Worm (Caenorhabditis elegans) whole organism, late embryonic: ENCODE results near the gene lips-13.

ENCODE experiments used
- ceh-2 ChIP-seq: sonication (generic microtip); optimal IDR thresholded peaks from 2 replicates; lab custom pipeline; 2016; ENCODE audit warnings: missing genotype, missing genetic modification characterization, missing compliant biosample characterization
- ceh-22 ChIP-seq: sonication (generic microtip); optimal IDR thresholded peaks from 2 replicates; lab custom pipeline; 2017; ENCODE audit warnings: missing biosample characterization, missing genetic modification characterization
- dve-1 ChIP-seq: sonication (generic microtip); optimal IDR thresholded peaks from 2 replicates; lab custom pipeline; 2017; ENCODE audit warnings: antibody characterized with exemption, mild to moderate bottlenecking, missing genetic modification characterization, missing compliant biosample characterization
- hlh-15 ChIP-seq: sonication (generic microtip); optimal IDR thresholded peaks from 2 replicates; lab custom pipeline; 2016; ENCODE audit warnings: missing genetic modification characterization, missing compliant biosample characterization
- hlh-6 ChIP-seq: sonication (generic microtip); optimal IDR thresholded peaks from 2 replicates; lab custom pipeline; 2016; ENCODE audit warnings: missing genotype, missing genetic modification characterization, missing compliant biosample characterization
- hlh-8 ChIP-seq: sonication (generic microtip); optimal IDR thresholded peaks from 2 replicates; lab custom pipeline; 2016; ENCODE audit warnings: missing genotype, missing genetic modification characterization, missing compliant biosample characterization
- lim-6 ChIP-seq: sonication (generic microtip); optimal IDR thresholded peaks from 2 replicates; lab custom pipeline; 2016; ENCODE audit warnings: missing genetic modification characterization, missing compliant biosample characterization
- nfya-1 ChIP-seq: sonication (generic microtip); optimal IDR thresholded peaks from 2 replicates; lab custom pipeline; 2017; ENCODE audit warnings: missing genetic modification characterization, mild to moderate bottlenecking, missing compliant biosample characterization, antibody characterized with exemption, moderate library complexity
- nhr-11 ChIP-seq: fragments of 150-350 bp; optimal IDR thresholded peaks from 2 replicates; lab custom pipeline; 2014; ENCODE audit warnings: missing biosample characterization, missing genetic modification characterization
- pha-4 ChIP-seq: fragments of 150-350 bp; optimal IDR thresholded peaks from 2 replicates; lab custom pipeline; 2018; ENCODE audit warnings: missing biosample characterization, missing genetic modification reagents, missing genetic modification characterization

DNA sequence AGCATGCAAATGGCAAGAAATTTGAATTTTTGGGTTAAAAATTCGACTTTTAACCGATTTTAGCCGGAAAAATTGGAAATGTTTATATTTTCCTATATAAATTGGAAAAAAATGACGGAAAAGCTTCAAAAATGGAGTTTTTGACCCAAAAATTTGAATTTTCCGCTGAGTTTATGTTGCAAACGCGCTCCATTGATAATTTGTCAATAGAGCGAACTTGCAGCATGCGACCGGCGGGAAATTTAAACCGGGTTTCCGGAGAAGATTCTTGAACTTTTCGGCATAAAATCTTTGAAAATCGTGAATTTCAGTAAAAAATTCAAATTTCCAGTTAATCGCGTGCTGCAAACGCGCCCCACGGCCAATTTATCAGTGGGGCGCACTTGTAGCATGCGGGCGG lies 13.5 kb upstream of the lips-13 start:
- TF ChIP-seq hlh-6 (no peak), nhr-11 (tag; lab: Kevin White, UChicago) (no peak), nfya-1 (no peak), ceh-22 (tag; lab: Kevin White, UChicago) (no peak), lim-6 (no peak), pha-4 (tag; lab: Kevin White, UChicago) (no peak), ceh-2 (no peak), hlh-15 (no peak), dve-1 (tag; lab: Kevin White, UChicago) (no peak), hlh-8 (tag; lab: Kevin White, UChicago) (no peak)
